Worm (Caenorhabditis elegans) whole organism, midembryonic: ENCODE results near the gene olrn-1.

Experiments used
- T22C8.4 ChIP-seq: fragments of 200-800 bp; sonication (Bioruptor generic); IDR thresholded peaks from 2 replicates; pipeline ENCODE4 v1.3.6; 2022; ENCODE audit warnings: missing genetic modification characterization, missing compliant biosample characterization
- cog-1 ChIP-seq: sonication (generic microtip); optimal IDR thresholded peaks from 2 replicates; lab custom pipeline; 2016; ENCODE audit warnings: missing genetic modification characterization, missing compliant biosample characterization
- flt-1 ChIP-seq: fragments of 200-800 bp; sonication (Bioruptor generic); IDR thresholded peaks from 2 replicates; pipeline ENCODE4 v1.3.6; 2022; ENCODE audit warnings: missing genetic modification characterization, missing compliant biosample characterization
- klf-2 ChIP-seq: fragments of 200-800 bp; sonication (Bioruptor generic); conservative IDR thresholded peaks from 2 replicates; pipeline ENCODE4 v1.3.6; 2022; ENCODE audit warnings: missing genetic modification reagents, missing genetic modification characterization, missing compliant biosample characterization
- med-1 ChIP-seq: sonication (generic microtip); optimal IDR thresholded peaks from 2 replicates; lab custom pipeline; 2017; ENCODE audit warnings: missing genetic modification characterization, mild to moderate bottlenecking, missing compliant biosample characterization, antibody characterized with exemption, missing genetic modification reagents; ENCODE audit not compliant: insufficient read depth
- ref-1 ChIP-seq: fragments of 200-800 bp; sonication (Bioruptor generic); conservative IDR thresholded peaks from 2 replicates; pipeline ENCODE4 v1.3.6; 2022; ENCODE audit warnings: missing genetic modification reagents, missing genetic modification characterization, missing compliant biosample characterization
- tab-1 ChIP-seq: fragments of 200-800 bp; sonication (Bioruptor generic); IDR thresholded peaks from 2 replicates; pipeline ENCODE4 v1.3.6; 2022; ENCODE audit warnings: missing genetic modification characterization, missing compliant biosample characterization
- ztf-23 ChIP-seq: fragments of 200-800 bp; sonication (Bioruptor generic); IDR thresholded peaks from 2 replicates; pipeline ENCODE4 v1.3.6; 2022; ENCODE audit warnings: missing genetic modification reagents, missing genetic modification characterization, missing compliant biosample characterization
- ztf-29 ChIP-seq: fragments of 200-800 bp; sonication (Bioruptor generic); IDR thresholded peaks from 2 replicates; pipeline ENCODE4 v1.3.6; 2022; ENCODE audit warnings: missing genetic modification reagents, missing genetic modification characterization, missing compliant biosample characterization

olrn-1 gene

DNA sequence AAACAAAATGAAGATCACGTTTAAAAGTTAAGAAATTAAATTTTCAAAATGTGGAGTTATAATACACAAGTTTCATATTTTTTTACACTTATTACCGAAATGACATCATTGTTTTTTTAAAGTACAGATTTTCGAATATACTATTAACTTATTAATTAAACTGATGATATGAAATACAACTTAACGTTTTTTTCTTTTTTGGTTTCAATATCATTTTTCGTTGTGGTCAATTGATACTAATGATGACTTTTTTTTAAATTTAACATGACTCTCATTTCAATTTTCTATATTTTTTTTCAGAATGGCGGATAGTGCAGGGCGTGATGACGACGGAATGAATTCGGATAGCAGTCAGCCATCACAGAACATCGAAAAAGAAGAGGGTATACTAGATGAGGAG, 53.6 kb downstream of the olrn-1 start, which contains the start of gene usp-33:
usp-33 (plus strand) TSS at position 301 of the 400 bp plus-strand sequence.
- TF ChIP-seq cog-1 (tag; lab: Kevin White, UChicago), result no peak
- TF ChIP-seq flt-1, result no peak
- no peak for TF ChIP-seq tab-1 (GFP tag; lab: Robert Waterston, UW)
- no peak for TF ChIP-seq ref-1
- TF ChIP-seq ztf-29 (GFP tag; lab: Robert Waterston, UW), result no peak
- TF ChIP-seq med-1 (GFP tag; lab: Kevin White, UChicago), result no peak
- no peak for TF ChIP-seq T22C8.4 (GFP tag; lab: Robert Waterston, UW)
- TF ChIP-seq ztf-23, result no peak
- TF ChIP-seq klf-2 (GFP tag; lab: Robert Waterston, UW), result no peak

DNA sequence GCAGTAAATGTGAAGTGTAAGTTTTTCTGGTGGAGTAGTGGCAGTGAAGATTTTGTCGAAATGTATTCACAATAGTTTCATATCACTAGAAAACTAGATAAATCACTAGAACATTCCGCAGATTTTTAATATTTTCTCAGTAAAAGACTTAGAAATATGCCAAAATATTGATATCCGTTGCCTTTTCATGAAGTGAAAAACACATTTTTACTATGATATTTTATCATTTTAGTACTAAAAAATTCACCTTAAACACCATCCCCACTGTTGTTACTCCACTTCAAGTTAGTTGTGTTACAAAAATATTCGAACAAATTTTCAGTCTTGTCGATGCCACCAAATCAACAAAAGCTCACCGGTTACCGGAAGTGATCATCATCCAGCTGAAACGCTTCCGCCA, 55.9 kb downstream of the olrn-1 start:
- TF ChIP-seq med-1 (GFP tag; lab: Kevin White, UChicago) (no peak), ztf-23 (no peak), klf-2 (GFP tag; lab: Robert Waterston, UW) (no peak), ref-1 (no peak), ztf-29 (GFP tag; lab: Robert Waterston, UW) (no peak), T22C8.4 (GFP tag; lab: Robert Waterston, UW) (no peak)

DNA sequence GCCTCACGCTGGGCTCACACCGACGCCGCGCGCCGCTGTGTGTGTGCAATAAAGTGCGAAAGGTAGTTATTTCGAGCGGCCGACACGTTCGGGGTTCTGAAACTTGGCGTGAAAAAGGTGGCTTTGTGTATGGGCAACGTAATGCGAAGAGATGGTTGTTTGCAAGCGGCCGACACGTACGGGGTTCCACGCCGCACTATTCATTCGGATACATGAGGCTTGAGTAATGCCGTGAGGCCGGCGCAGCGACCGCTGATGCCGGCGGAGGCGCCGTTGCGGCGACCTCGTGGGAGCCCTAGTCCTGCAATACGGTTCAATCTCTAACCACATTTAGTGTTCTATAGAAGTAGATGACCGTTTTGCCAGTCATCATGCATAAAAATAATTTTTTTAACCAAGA, 56.6 kb downstream of the olrn-1 start:
- no peak for TF ChIP-seq cog-1 (tag; lab: Kevin White, UChicago)
- no peak for TF ChIP-seq med-1 (GFP tag; lab: Kevin White, UChicago)
- TF ChIP-seq ztf-23, result no peak
- no peak for TF ChIP-seq ref-1
- no peak for TF ChIP-seq tab-1 (GFP tag; lab: Robert Waterston, UW)
- no peak for TF ChIP-seq T22C8.4 (GFP tag; lab: Robert Waterston, UW)
- TF ChIP-seq flt-1, result no peak
- no peak for TF ChIP-seq ztf-29 (GFP tag; lab: Robert Waterston, UW)
- TF ChIP-seq klf-2 (GFP tag; lab: Robert Waterston, UW), result no peak
